Worm (Caenorhabditis elegans) whole organism, L3 larva: ENCODE data around the gene srt-7.

Experiments used
- R02D3.7 ChIP-seq: fragments of 150-350 bp; optimal IDR thresholded peaks from 2 replicates; lab custom pipeline; 2014; ENCODE audit warnings: missing biosample characterization, missing genetic modification characterization
- ama-1 ChIP-seq: fragments of 150-350 bp; optimal IDR thresholded peaks from 2 replicates; lab custom pipeline; 2018
- ceh-16 ChIP-seq: sonication (generic microtip); optimal IDR thresholded peaks from 2 replicates; lab custom pipeline; 2017; ENCODE audit warnings: missing biosample characterization, missing genetic modification characterization
- ceh-28 ChIP-seq: fragments of 150-350 bp; optimal IDR thresholded peaks from 2 replicates; lab custom pipeline; 2014; ENCODE audit warnings: missing biosample characterization, missing genetic modification reagents, missing genetic modification characterization
- ceh-82 ChIP-seq: fragments of 150-350 bp; optimal IDR thresholded peaks from 2 replicates; lab custom pipeline; 2014; ENCODE audit warnings: missing biosample characterization, missing genetic modification characterization
- ceh-9 ChIP-seq: sonication (generic microtip); optimal IDR thresholded peaks from 2 replicates; lab custom pipeline; 2018; ENCODE audit warnings: missing biosample characterization, missing genetic modification characterization
- egl-27 ChIP-seq: sonication (generic microtip); optimal IDR thresholded peaks from 4 replicates; lab custom pipeline; 2017; ENCODE audit warnings: missing biosample characterization, missing genetic modification reagents, missing genetic modification characterization
- egl-5 ChIP-seq: fragments of 150-350 bp; optimal IDR thresholded peaks from 2 replicates; lab custom pipeline; 2017; ENCODE audit warnings: missing biosample characterization, missing genetic modification reagents, missing genetic modification characterization, inconsistent platforms
- elt-1 ChIP-seq: fragments of 150-350 bp; optimal IDR thresholded peaks from 2 replicates; lab custom pipeline; 2014; ENCODE audit warnings: missing biosample characterization, missing genetic modification characterization
- elt-2 ChIP-seq: sonication (generic microtip); optimal IDR thresholded peaks from 2 replicates; lab custom pipeline; 2016; ENCODE audit warnings: missing genetic modification reagents, mild to moderate bottlenecking, missing genetic modification characterization, missing compliant biosample characterization
- elt-3 ChIP-seq, 3 experiments: fragments of 150-350 bp in 1 of 3; sonication (generic microtip) in 2 of 3; optimal IDR thresholded peaks; 2 replicates in 2 of 3; 4 replicates in 1 of 3; lab custom pipeline; 2014 to 2017; ENCODE audit warnings: missing biosample characterization in 3 of 3, missing genetic modification characterization in 3 of 3
- eor-1 ChIP-seq, 2 experiments: fragments of 150-350 bp; optimal IDR thresholded peaks; 2 replicates each; lab custom pipeline; 2014 to 2018; ENCODE audit warnings: missing biosample characterization in 2 of 2, missing genetic modification characterization in 2 of 2
- fkh-10 ChIP-seq: sonication (generic microtip); optimal IDR thresholded peaks from 2 replicates; lab custom pipeline; 2017; ENCODE audit warnings: missing biosample characterization, missing genetic modification reagents, missing genetic modification characterization
- fkh-2 ChIP-seq: fragments of 150-350 bp; optimal IDR thresholded peaks from 2 replicates; lab custom pipeline; 2014; ENCODE audit warnings: missing biosample characterization, missing genetic modification reagents, missing genetic modification characterization
- hmg-11 ChIP-seq: sonication (generic microtip); optimal IDR thresholded peaks from 2 replicates; lab custom pipeline; 2016; ENCODE audit warnings: missing genetic modification characterization, missing compliant biosample characterization
- lin-15B ChIP-seq: fragments of 150-350 bp; optimal IDR thresholded peaks from 2 replicates; lab custom pipeline; 2014; ENCODE audit warnings: missing biosample characterization, missing genetic modification characterization
- lin-39 ChIP-seq: fragments of 150-350 bp; optimal IDR thresholded peaks from 2 replicates; lab custom pipeline; 2018; ENCODE audit warnings: missing biosample characterization, missing genetic modification reagents, missing genetic modification characterization
- lsy-12 ChIP-seq: sonication (generic microtip); optimal IDR thresholded peaks from 2 replicates; lab custom pipeline; 2016; ENCODE audit warnings: mild to moderate bottlenecking, missing genetic modification characterization, missing compliant biosample characterization
- mdl-1 ChIP-seq: fragments of 150-350 bp; optimal IDR thresholded peaks from 2 replicates; lab custom pipeline; 2014; ENCODE audit warnings: missing biosample characterization, missing genetic modification characterization
- mml-1 ChIP-seq: fragments of 150-350 bp; sonication (generic microtip); optimal IDR thresholded peaks from 3 replicates; lab custom pipeline; 2014; ENCODE audit warnings: missing biosample characterization, missing genetic modification characterization
- nhr-11 ChIP-seq: fragments of 150-350 bp; optimal IDR thresholded peaks from 2 replicates; lab custom pipeline; 2014; ENCODE audit warnings: missing biosample characterization, missing genetic modification characterization
- nhr-12 ChIP-seq: fragments of 150-350 bp; optimal IDR thresholded peaks from 2 replicates; lab custom pipeline; 2014; ENCODE audit warnings: missing biosample characterization, missing genetic modification characterization
- nhr-23 ChIP-seq: fragments of 150-350 bp; optimal IDR thresholded peaks from 2 replicates; lab custom pipeline; 2014; ENCODE audit warnings: missing biosample characterization, missing genetic modification reagents, missing genetic modification characterization
- nhr-25 ChIP-seq: sonication (generic microtip); optimal IDR thresholded peaks from 2 replicates; lab custom pipeline; 2017; ENCODE audit warnings: missing biosample characterization, missing genetic modification characterization
- nhr-28 ChIP-seq: fragments of 150-350 bp; optimal IDR thresholded peaks from 2 replicates; lab custom pipeline; 2014; ENCODE audit warnings: missing biosample characterization, missing genetic modification characterization
- nhr-43 ChIP-seq: sonication (generic microtip); optimal IDR thresholded peaks from 2 replicates; lab custom pipeline; 2016; ENCODE audit warnings: mild to moderate bottlenecking, missing genetic modification characterization, missing compliant biosample characterization; ENCODE audit not compliant: poor library complexity, severe bottlenecking
- nhr-67 ChIP-seq: fragments of 150-350 bp; optimal IDR thresholded peaks from 2 replicates; lab custom pipeline; 2014; ENCODE audit warnings: missing biosample characterization, missing genetic modification characterization
- nhr-76 ChIP-seq: fragments of 150-350 bp; sonication (generic microtip); optimal IDR thresholded peaks from 5 replicates; lab custom pipeline; 2014; ENCODE audit warnings: missing biosample characterization, missing genetic modification characterization
- nhr-77 ChIP-seq: fragments of 150-350 bp; optimal IDR thresholded peaks from 2 replicates; lab custom pipeline; 2014; ENCODE audit warnings: missing biosample characterization, missing genetic modification characterization
- sea-2 ChIP-seq: fragments of 150-350 bp; sonication (generic microtip); optimal IDR thresholded peaks from 4 replicates; lab custom pipeline; 2014; ENCODE audit warnings: missing biosample characterization, missing genetic modification reagents, missing genetic modification characterization
- skn-1 ChIP-seq: fragments of 150-350 bp; optimal IDR thresholded peaks from 2 replicates; lab custom pipeline; 2014; ENCODE audit warnings: missing biosample characterization, missing genetic modification characterization
- tbx-2 ChIP-seq: sonication (generic microtip); optimal IDR thresholded peaks from 2 replicates; lab custom pipeline; 2016; ENCODE audit warnings: mild to moderate bottlenecking, missing genetic modification characterization, missing compliant biosample characterization
- unc-39 ChIP-seq: sonication (generic microtip); optimal IDR thresholded peaks from 4 replicates; lab custom pipeline; 2017; ENCODE audit warnings: missing biosample characterization, missing genetic modification characterization
- unc-62 ChIP-seq: fragments of 150-350 bp; sonication (generic microtip); optimal IDR thresholded peaks from 4 replicates; lab custom pipeline; 2014; ENCODE audit warnings: missing biosample characterization, missing genetic modification reagents, missing genetic modification characterization
- ztf-11 ChIP-seq: fragments of 150-350 bp; optimal IDR thresholded peaks from 2 replicates; lab custom pipeline; 2014; ENCODE audit warnings: missing biosample characterization, missing genetic modification characterization

Gene srt-7

DNA sequence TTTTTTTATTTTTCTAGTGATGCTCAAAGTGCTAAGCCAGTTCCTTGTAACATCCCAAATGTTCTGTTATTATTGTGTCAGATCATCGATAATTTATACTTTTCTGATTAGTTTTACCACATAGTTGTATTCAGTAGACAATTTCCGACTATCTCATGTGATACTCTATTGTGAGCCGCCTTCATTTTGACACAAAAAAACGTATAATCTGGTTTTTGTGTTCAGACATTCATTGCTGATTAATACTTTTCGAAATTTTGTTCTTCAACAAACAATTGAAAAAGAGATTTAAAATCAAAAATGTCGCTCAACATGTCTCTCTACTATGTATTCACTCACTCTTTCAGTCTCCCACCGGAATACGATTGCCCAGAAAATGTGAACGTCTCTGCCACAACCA lies at the start of gene srt-7:
TSS of gene srt-7 (plus strand) at position 301 of the 400 bp plus-strand sequence.
- no peak for TF ChIP-seq lsy-12 (tag; lab: Kevin White, UChicago)
- no peak for TF ChIP-seq nhr-43 (tag; lab: Kevin White, UChicago)
- TF ChIP-seq skn-1 (tag; lab: Kevin White, UChicago) = no peak
- no peak for TF ChIP-seq nhr-28 (tag; lab: Kevin White, UChicago)
- TF ChIP-seq fkh-10 (GFP tag; lab: Kevin White, UChicago) = no peak
- no peak for TF ChIP-seq unc-62 (GFP tag; lab: Kevin White, UChicago)
- TF ChIP-seq eor-1 (tag; optimal IDR thresholded peaks at IDR 0.05; lab: Kevin White, UChicago) = no peak
- no peak for TF ChIP-seq lin-15B

- TF ChIP-seq lin-39 (tag; lab: Kevin White, UChicago) (no peak), ceh-9 (tag; lab: Kevin White, UChicago) (no peak), nhr-25 (tag; lab: Kevin White, UChicago) (no peak), nhr-76 (tag; lab: Kevin White, UChicago) (no peak), R02D3.7 (tag; lab: Kevin White, UChicago) (no peak), nhr-67 (no peak), unc-39 (no peak), elt-2 (no peak), fkh-2 (tag; lab: Kevin White, UChicago) (no peak), egl-27 (tag; lab: Kevin White, UChicago) (no peak), mdl-1 (no peak), egl-5 (no peak), mml-1 (tag; lab: Kevin White, UChicago) (no peak), ztf-11 (no peak), elt-3 (tag; optimal IDR thresholded peaks at IDR 0.05; lab: Kevin White, UChicago) (no peak), elt-1 (tag; lab: Kevin White, UChicago) (no peak)
- TF ChIP-seq, all 47 proteins: peak for 0
These were observed 49.2 kb upstream of the srt-7 start, which contains the start of gene irld-38 for ce11 chrV:3032343-3032742. irld-38 (minus strand) TSS chrV:3032443.

DNA sequence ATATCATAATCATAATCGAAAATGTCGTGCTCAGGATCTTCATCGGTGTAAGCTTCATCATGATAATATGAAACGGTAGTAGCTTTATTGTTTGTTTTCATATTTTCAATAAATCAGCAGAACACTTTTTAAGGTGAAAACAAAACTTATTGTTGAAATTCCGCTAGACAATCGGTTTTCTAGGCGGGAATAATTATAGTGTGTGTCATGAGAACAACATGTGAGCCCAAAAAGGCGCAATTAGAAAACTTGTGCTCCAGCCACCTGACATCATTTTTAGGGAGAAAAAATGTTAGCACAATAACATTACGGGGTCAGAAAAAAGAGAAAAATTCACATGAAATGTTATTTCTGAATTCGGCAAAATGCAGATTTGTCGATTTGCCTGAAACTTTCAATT lies 47.3 kb upstream of the srt-7 start, which contains the start of gene srw-8:
TSS of gene srw-8 (minus strand) at position 101 of the 400 bp plus-strand sequence.
- TF ChIP-seq nhr-11 (tag; lab: Kevin White, UChicago) (no peak), R02D3.7 (tag; lab: Kevin White, UChicago) (no peak), lin-39 (tag; lab: Kevin White, UChicago) (no peak), unc-62 (GFP tag; lab: Kevin White, UChicago) (no peak), nhr-23 (no peak), elt-3 (tag; optimal IDR thresholded peaks at IDR 0.05; lab: Kevin White, UChicago) (no peak), hmg-11 (tag; lab: Kevin White, UChicago) (no peak), nhr-67 (no peak), unc-39 (no peak), ceh-9 (tag; lab: Kevin White, UChicago) (no peak), tbx-2 (tag; lab: Kevin White, UChicago) (no peak), sea-2 (GFP tag; lab: Kevin White, UChicago) (no peak)
- TF ChIP-seq, all 47 proteins: peak for 0

DNA sequence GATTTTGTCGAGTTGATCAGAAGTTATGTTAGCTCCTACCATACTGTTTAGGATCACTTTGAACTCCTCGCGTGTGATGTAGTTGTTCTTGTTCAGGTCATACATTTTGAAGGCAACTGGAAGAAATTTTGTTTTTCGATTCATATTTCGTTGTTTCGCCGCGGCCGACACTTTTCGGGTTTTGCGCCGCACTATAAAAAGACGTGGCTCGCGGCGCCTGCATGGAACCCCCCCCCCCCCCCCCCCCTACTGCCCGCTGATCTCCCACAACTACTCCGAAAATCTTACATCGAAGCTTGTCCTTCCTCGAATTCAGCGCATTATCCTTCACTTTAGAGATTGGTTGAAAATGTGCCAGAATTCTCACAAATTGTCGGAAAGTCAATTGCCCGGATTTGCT lies 43.5 kb upstream of the srt-7 start:
- TF ChIP-seq ztf-11 (no peak), hmg-11 (tag; lab: Kevin White, UChicago) (no peak), unc-39 (no peak), tbx-2 (tag; lab: Kevin White, UChicago) (no peak), lsy-12 (tag; lab: Kevin White, UChicago) (no peak), nhr-43 (tag; lab: Kevin White, UChicago) (no peak), R02D3.7 (tag; lab: Kevin White, UChicago) (no peak), lin-15B (no peak), ceh-9 (tag; lab: Kevin White, UChicago) (no peak), elt-2 (no peak), ama-1 (lab: Kevin White, UChicago) (no peak), ceh-16 (tag; lab: Kevin White, UChicago) (no peak), elt-3 (tag; optimal IDR thresholded peaks at IDR 0.05; lab: Kevin White, UChicago) (no peak), nhr-11 (tag; lab: Kevin White, UChicago) (no peak), nhr-25 (tag; lab: Kevin White, UChicago) (no peak), ceh-28 (tag; lab: Kevin White, UChicago) (no peak), elt-1 (tag; lab: Kevin White, UChicago) (no peak), ceh-82 (tag; lab: Kevin White, UChicago) (no peak), nhr-12 (tag; lab: Kevin White, UChicago) (no peak), nhr-77 (tag; lab: Kevin White, UChicago) (no peak)
